Worm (Caenorhabditis elegans) whole organism, L1 larva: ENCODE results near the gene pmp-1.

Source experiments
- Y116A8C.19 ChIP-seq: sonication (generic microtip); optimal IDR thresholded peaks from 2 replicates; lab custom pipeline; 2016; ENCODE audit warnings: missing compliant biosample characterization, missing genetic modification characterization, borderline replicate concordance
- blmp-1 ChIP-seq: fragments of 150-350 bp; optimal IDR thresholded peaks from 2 replicates; lab custom pipeline; 2014; ENCODE audit warnings: missing biosample characterization, missing genetic modification characterization
- ceh-8 ChIP-seq: fragments of 200-800 bp; sonication (Bioruptor generic); optimal IDR thresholded peaks from 2 replicates; lab custom pipeline; 2018; ENCODE audit warnings: mild to moderate bottlenecking, missing genetic modification characterization, moderate library complexity, missing compliant biosample characterization
- ceh-82 ChIP-seq, 3 experiments: fragments of 150-350 bp in 1 of 3; sonication (generic microtip) in 2 of 3; optimal IDR thresholded peaks; 2 replicates each; lab custom pipeline; 2014 to 2017; ENCODE audit warnings: missing biosample characterization in 3 of 3, missing genetic modification characterization in 3 of 3
- ces-1 ChIP-seq: fragments of 150-350 bp; optimal IDR thresholded peaks from 2 replicates; lab custom pipeline; 2014; ENCODE audit warnings: missing biosample characterization, missing genetic modification reagents, missing genetic modification characterization
- dpl-1 ChIP-seq, 3 experiments: fragments of 150-350 bp in 2 of 3; sonication (generic microtip) in 1 of 3; optimal IDR thresholded peaks; 2 replicates each; lab custom pipeline; 2014 to 2017; ENCODE audit warnings: missing biosample characterization in 3 of 3, missing genetic modification characterization in 3 of 3, missing genetic modification reagents in 3 of 3
- efl-1 ChIP-seq, 4 experiments: fragments of 150-350 bp; optimal IDR thresholded peaks in 3 of 4; peaks in 1 of 4; 1 replicate in 1 of 4; 2 replicates in 3 of 4; lab custom pipeline; 2014; ENCODE audit warnings: missing biosample characterization in 2 of 4, missing genetic modification characterization in 2 of 4, missing genetic modification reagents in 2 of 4
- efl-3 ChIP-seq: fragments of 200-800 bp; sonication (Bioruptor generic); optimal IDR thresholded peaks from 2 replicates; lab custom pipeline; 2018; ENCODE audit warnings: mild to moderate bottlenecking, missing genetic modification characterization, missing compliant biosample characterization
- egl-13 ChIP-seq: sonication (generic microtip); optimal IDR thresholded peaks from 2 replicates; lab custom pipeline; 2016; ENCODE audit warnings: missing genotype, missing genetic modification reagents, missing genetic modification characterization, missing compliant biosample characterization
- elt-2 ChIP-seq: sonication (generic microtip); optimal IDR thresholded peaks from 2 replicates; lab custom pipeline; 2016; ENCODE audit warnings: missing genetic modification characterization, mild to moderate bottlenecking, inconsistent platforms, missing compliant biosample characterization, missing genetic modification reagents
- elt-3 ChIP-seq, 6 experiments: fragments of 150-350 bp in 1 of 6; sonication (generic microtip); optimal IDR thresholded peaks; 2 replicates each; lab custom pipeline; 2017 to 2018; ENCODE audit warnings: missing biosample characterization in 6 of 6, missing genetic modification characterization in 6 of 6, inconsistent platforms in 1 of 6
- fkh-4 ChIP-seq: sonication (generic microtip); optimal IDR thresholded peaks from 2 replicates; lab custom pipeline; 2016; ENCODE audit warnings: missing compliant biosample characterization, missing genetic modification characterization, borderline replicate concordance
- fos-1 ChIP-seq: fragments of 150-350 bp; optimal IDR thresholded peaks from 2 replicates; lab custom pipeline; 2014; ENCODE audit warnings: missing biosample characterization, missing genetic modification characterization
- grh-1 ChIP-seq: fragments of 200-800 bp; sonication (Bioruptor generic); IDR thresholded peaks from 2 replicates; pipeline ENCODE4 v1.3.6; 2022; ENCODE audit warnings: missing genetic modification reagents, missing genetic modification characterization, missing compliant biosample characterization
- hlh-17 ChIP-seq: fragments of 200-800 bp; sonication (Bioruptor generic); optimal IDR thresholded peaks from 2 replicates; lab custom pipeline; 2018; ENCODE audit warnings: missing genetic modification characterization, mild to moderate bottlenecking, missing compliant biosample characterization, moderate library complexity, borderline replicate concordance
- irx-1 ChIP-seq: sonication (generic microtip); optimal IDR thresholded peaks from 2 replicates; lab custom pipeline; 2016; ENCODE audit warnings: missing genetic modification characterization, missing compliant biosample characterization
- isw-1 ChIP-seq: fragments of 200-800 bp; sonication (Bioruptor generic); IDR thresholded peaks from 2 replicates; pipeline ENCODE4 v1.3.6; 2022; ENCODE audit warnings: missing genetic modification characterization, missing compliant biosample characterization
- lin-14 ChIP-seq: fragments of 200-800 bp; sonication (Bioruptor generic); optimal IDR thresholded peaks from 2 replicates; lab custom pipeline; 2018; ENCODE audit warnings: mild to moderate bottlenecking, missing genetic modification characterization, moderate library complexity, missing compliant biosample characterization
- lin-35 ChIP-seq, 2 experiments: fragments of 150-350 bp; optimal IDR thresholded peaks; 2 replicates each; lab custom pipeline; 2014; ENCODE audit warnings: missing biosample characterization in 2 of 2, missing genetic modification characterization in 2 of 2, missing genetic modification reagents in 2 of 2
- lin-39 ChIP-seq: fragments of 150-350 bp; optimal IDR thresholded peaks from 2 replicates; lab custom pipeline; 2014; ENCODE audit warnings: missing biosample characterization, missing genetic modification reagents, missing genetic modification characterization
- lir-3 ChIP-seq: sonication (generic microtip); optimal IDR thresholded peaks from 2 replicates; lab custom pipeline; 2016; ENCODE audit warnings: mild to moderate bottlenecking, missing genetic modification characterization, moderate library complexity, missing compliant biosample characterization; ENCODE audit not compliant: poor library complexity
- lsy-2 ChIP-seq, 2 experiments: fragments of 150-350 bp; optimal IDR thresholded peaks; 2 replicates each; lab custom pipeline; 2014; ENCODE audit warnings: missing biosample characterization in 2 of 2, missing genetic modification characterization in 2 of 2
- mab-9 ChIP-seq: fragments of 200-800 bp; sonication (Bioruptor generic); IDR thresholded peaks from 2 replicates; pipeline ENCODE4 v1.3.6; 2022; ENCODE audit warnings: missing genetic modification reagents, missing genetic modification characterization, missing compliant biosample characterization
- mdl-1 ChIP-seq, 2 experiments: fragments of 150-350 bp; optimal IDR thresholded peaks; 2 replicates each; lab custom pipeline; 2014 to 2017; ENCODE audit warnings: missing biosample characterization in 2 of 2, missing genetic modification characterization in 2 of 2, inconsistent platforms in 1 of 2
- mep-1 ChIP-seq: fragments of 150-350 bp; optimal IDR thresholded peaks from 2 replicates; lab custom pipeline; 2014; ENCODE audit warnings: missing biosample characterization, missing genetic modification characterization
- nhr-11 ChIP-seq: fragments of 150-350 bp; optimal IDR thresholded peaks from 2 replicates; lab custom pipeline; 2014; ENCODE audit warnings: missing biosample characterization, missing genetic modification characterization
- nhr-12 ChIP-seq: sonication (generic microtip); optimal IDR thresholded peaks from 2 replicates; lab custom pipeline; 2017; ENCODE audit warnings: missing biosample characterization, missing genetic modification characterization
- nhr-20 ChIP-seq: sonication (generic microtip); optimal IDR thresholded peaks from 2 replicates; lab custom pipeline; 2016; ENCODE audit warnings: mild to moderate bottlenecking, missing genetic modification characterization, missing compliant biosample characterization
- nhr-237 ChIP-seq: fragments of 150-350 bp; optimal IDR thresholded peaks from 2 replicates; lab custom pipeline; 2014; ENCODE audit warnings: missing biosample characterization, missing genetic modification characterization
- nhr-71 ChIP-seq: sonication (generic microtip); optimal IDR thresholded peaks from 2 replicates; lab custom pipeline; 2016; ENCODE audit warnings: mild to moderate bottlenecking, missing genetic modification characterization, moderate library complexity, missing compliant biosample characterization
- nhr-76 ChIP-seq: sonication (generic microtip); optimal IDR thresholded peaks from 2 replicates; lab custom pipeline; 2017; ENCODE audit warnings: missing biosample characterization, missing genetic modification characterization
- nhr-77 ChIP-seq: fragments of 150-350 bp; optimal IDR thresholded peaks from 2 replicates; lab custom pipeline; 2014; ENCODE audit warnings: missing biosample characterization, missing genetic modification characterization
- nhr-84 ChIP-seq: sonication (generic microtip); optimal IDR thresholded peaks from 2 replicates; lab custom pipeline; 2017; ENCODE audit warnings: missing biosample characterization, missing genetic modification characterization
- nhr-85 ChIP-seq: sonication (generic microtip); peaks from one replicate; lab custom pipeline; 2016; ENCODE audit warnings: missing genetic modification characterization, inconsistent platforms, missing compliant biosample characterization
- pag-3 ChIP-seq: sonication (generic microtip); optimal IDR thresholded peaks from 2 replicates; lab custom pipeline; 2017; ENCODE audit warnings: missing genetic modification characterization, mild to moderate bottlenecking, missing compliant biosample characterization, antibody characterized with exemption, borderline replicate concordance; ENCODE audit not compliant: insufficient read depth
- rnt-1 ChIP-seq: sonication (generic microtip); optimal IDR thresholded peaks from 2 replicates; lab custom pipeline; 2016; ENCODE audit warnings: mild to moderate bottlenecking, missing genetic modification characterization, moderate library complexity, missing compliant biosample characterization
- skn-1 ChIP-seq: fragments of 150-350 bp; optimal IDR thresholded peaks from 2 replicates; lab custom pipeline; 2014; ENCODE audit warnings: missing biosample characterization, missing genetic modification characterization
- snu-23 ChIP-seq: sonication (generic microtip); optimal IDR thresholded peaks from 2 replicates; lab custom pipeline; 2016; ENCODE audit warnings: missing genetic modification characterization, missing compliant biosample characterization
- sptf-1 ChIP-seq: fragments of 150-350 bp; optimal IDR thresholded peaks from 2 replicates; lab custom pipeline; 2014; ENCODE audit warnings: missing biosample characterization, missing genetic modification characterization
- unc-86 ChIP-seq: sonication (generic microtip); optimal IDR thresholded peaks from 2 replicates; lab custom pipeline; 2016; ENCODE audit warnings: missing genetic modification characterization, missing compliant biosample characterization
- unc-98 ChIP-seq: fragments of 200-800 bp; sonication (Bioruptor generic); IDR thresholded peaks from 2 replicates; pipeline ENCODE4 v1.3.6; 2022; ENCODE audit warnings: missing genetic modification characterization, missing compliant biosample characterization
- vab-15 ChIP-seq: sonication (generic microtip); optimal IDR thresholded peaks from 2 replicates; lab custom pipeline; 2017; ENCODE audit warnings: missing genotype, mild to moderate bottlenecking, missing genetic modification characterization, missing compliant biosample characterization
- zag-1 ChIP-seq: fragments of 150-350 bp; optimal IDR thresholded peaks from 2 replicates; lab custom pipeline; 2014; ENCODE audit warnings: missing biosample characterization, missing genetic modification characterization
- ztf-4 ChIP-seq: fragments of 150-350 bp; optimal IDR thresholded peaks from 2 replicates; lab custom pipeline; 2014; ENCODE audit warnings: missing biosample characterization, missing genetic modification characterization

The pmp-1 gene

DNA sequence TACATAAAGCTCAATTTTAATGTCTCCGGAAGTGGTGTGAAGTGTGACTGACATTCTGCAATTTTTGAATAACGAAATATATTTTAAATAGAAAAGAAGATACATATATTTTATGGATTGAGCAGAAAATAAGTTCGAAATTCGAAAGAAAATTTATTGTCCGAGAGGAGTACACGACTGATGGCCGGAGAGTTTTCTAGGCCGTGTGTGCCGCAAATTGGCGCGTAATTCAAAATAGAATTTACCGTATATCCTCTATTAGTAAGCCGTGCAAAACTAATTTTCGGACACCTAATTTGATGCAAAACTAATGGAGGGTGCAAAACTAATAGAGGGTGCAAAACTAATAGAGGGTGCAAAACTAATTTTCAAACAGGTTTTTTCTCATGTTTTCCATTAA is 29.8 kb upstream of the pmp-1 start, which contains the start of gene cyn-10 (continued):
- TF ChIP-seq grh-1 (GFP tag; lab: Robert Waterston, UW) (peak; percentile 84), fkh-4 (tag; lab: Kevin White, UChicago) (peak; percentile 98), rnt-1 (tag; lab: Kevin White, UChicago) (peak; percentile 99), unc-86 (tag; lab: Kevin White, UChicago) (peak; percentile 84), efl-3 (GFP tag; lab: Kevin White, UChicago) (peak; percentile 75), nhr-85 (peak; percentile 96), mab-9 (peak; percentile 95), unc-98 (GFP tag; lab: Robert Waterston, UW) (peak; percentile 97), nhr-76 (tag; lab: Kevin White, UChicago) (no peak), lin-14 (GFP tag; lab: Kevin White, UChicago) (peak; percentile 81), nhr-237 (no peak), ztf-4 (tag; lab: Kevin White, UChicago) (peak; percentile 66), ceh-8 (peak; percentile 75), irx-1 (tag; lab: Kevin White, UChicago) (peak; percentile 98), zag-1 (tag; lab: Kevin White, UChicago) (no peak), ces-1 (GFP tag; lab: Kevin White, UChicago) (no peak), skn-1 (tag; lab: Kevin White, UChicago) (peak; percentile 58), nhr-77 (tag; lab: Kevin White, UChicago) (no peak), nhr-84 (tag; lab: Kevin White, UChicago) (no peak), lin-35 (GFP tag; optimal IDR thresholded peaks at IDR 0.05; lab: Kevin White, UChicago) (peak; percentile 96 to 97), lin-39 (tag; lab: Kevin White, UChicago) (peak; percentile 52), hlh-17 (peak; percentile 87), elt-2 (tag; lab: Kevin White, UChicago) (peak; percentile 82), ceh-82 (tag; optimal IDR thresholded peaks at IDR 0.05; lab: Kevin White, UChicago) (peak; percentile 67 to 80 (median 72)), nhr-12 (tag; lab: Kevin White, UChicago) (no peak), fos-1 (tag; lab: Kevin White, UChicago) (no peak), snu-23 (GFP tag; lab: Kevin White, UChicago) (peak; percentile 89), vab-15 (peak; percentile 72), isw-1 (peak; percentile 87), mep-1 (tag; lab: Kevin White, UChicago) (peak; percentile 66), dpl-1 (GFP tag; optimal IDR thresholded peaks at IDR 0.05; lab: Kevin White, UChicago) (peak; percentile 94 to 96 (median 96)), nhr-11 (peak; percentile 13)

DNA sequence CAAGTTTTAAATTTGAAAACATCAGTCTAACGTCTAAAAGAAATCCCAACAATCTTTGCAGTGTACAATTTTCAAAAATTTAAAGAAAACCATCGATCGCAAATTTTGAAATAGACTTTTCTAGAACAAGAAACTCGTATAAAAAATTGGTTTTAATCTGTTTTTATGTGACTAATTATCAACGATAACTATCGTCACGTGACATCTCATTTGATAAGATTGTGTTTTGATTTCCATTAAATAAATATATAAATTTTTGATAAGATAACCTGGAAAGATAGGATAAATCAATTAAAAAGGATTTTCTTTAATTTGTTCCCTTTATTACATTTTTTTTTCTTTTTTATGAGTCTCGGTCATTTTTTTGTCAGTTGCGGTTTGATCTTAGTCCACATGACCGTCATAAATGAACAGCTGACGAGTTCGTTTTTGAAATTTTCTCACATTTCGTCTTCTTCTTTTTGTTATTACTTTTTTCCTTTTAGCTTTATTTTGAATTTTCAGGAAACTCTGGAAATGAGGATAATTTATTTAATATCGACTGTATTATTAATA is 26.1 kb upstream of the pmp-1 start, which contains the start of gene asm-1:
Gene asm-1 (plus strand): TSS at position 505 of the 555 bp plus-strand sequence.
- TF ChIP-seq ztf-4 (tag; lab: Kevin White, UChicago) = no peak
- no peak for TF ChIP-seq unc-98 (GFP tag; lab: Robert Waterston, UW)
- peak; percentile 8 for TF ChIP-seq lin-14 (GFP tag; lab: Kevin White, UChicago)
- TF ChIP-seq mep-1 (tag; lab: Kevin White, UChicago) = peak; percentile 18
- peak; percentile 47 for TF ChIP-seq nhr-71 (tag; lab: Kevin White, UChicago)
- peak; percentile 34 for TF ChIP-seq nhr-20 (tag; lab: Kevin White, UChicago)
- peak; percentile 52 for TF ChIP-seq elt-2 (tag; lab: Kevin White, UChicago)
- TF ChIP-seq Y116A8C.19 = no peak
- peak in 2 of 6 experiments; percentile 49 to 67 for TF ChIP-seq elt-3 (tag; optimal IDR thresholded peaks at IDR 0.05; lab: Kevin White, UChicago)
- TF ChIP-seq mdl-1 (tag; optimal IDR thresholded peaks at IDR 0.05; lab: Kevin White, UChicago) = no peak
- TF ChIP-seq lin-35 (GFP tag; optimal IDR thresholded peaks at IDR 0.05; lab: Kevin White, UChicago) = peak in 1 of 2 experiments; percentile 26

DNA sequence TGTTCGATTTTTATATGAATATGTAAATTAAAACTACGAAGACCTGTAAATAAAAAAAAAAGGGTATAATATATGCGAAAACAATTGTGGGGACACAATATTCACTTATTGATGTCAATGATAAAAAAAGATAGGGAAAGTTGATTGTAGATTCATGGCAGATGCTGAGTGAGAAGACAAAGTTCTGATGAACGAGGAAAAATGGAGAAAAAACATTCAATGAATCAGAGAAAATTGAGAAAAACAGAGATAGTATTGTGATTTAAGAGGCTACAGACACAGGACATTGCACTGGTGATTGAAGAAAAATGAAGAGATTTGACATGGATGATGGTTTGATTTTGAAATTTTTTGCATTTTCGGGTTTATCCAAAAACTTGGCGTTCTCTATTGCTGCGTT is 25.1 kb upstream of the pmp-1 start:
- TF ChIP-seq rnt-1 (tag; lab: Kevin White, UChicago) (peak; percentile 7), lin-14 (GFP tag; lab: Kevin White, UChicago) (peak; percentile 35), lsy-2 (tag; optimal IDR thresholded peaks at IDR 0.05; lab: Kevin White, UChicago) (peak; percentile 4 to 28), dpl-1 (GFP tag; optimal IDR thresholded peaks at IDR 0.05; lab: Kevin White, UChicago) (peak in 2 of 3 experiments; percentile 5 to 21), elt-3 (tag; optimal IDR thresholded peaks at IDR 0.05; lab: Kevin White, UChicago) (peak in 2 of 6 experiments; percentile 3 to 49), pag-3 (peak; percentile 67), lir-3 (tag; lab: Kevin White, UChicago) (peak; percentile 11), snu-23 (GFP tag; lab: Kevin White, UChicago) (peak; percentile 22), ceh-8 (no peak), isw-1 (no peak), nhr-85 (peak; percentile 37), sptf-1 (tag; lab: Kevin White, UChicago) (no peak), egl-13 (tag; lab: Kevin White, UChicago) (no peak), efl-1 (optimal IDR thresholded peaks at IDR 0.05; lab: Kevin White, UChicago) (no peak), efl-1 (GFP tag; optimal IDR thresholded peaks at IDR 0.05 in 1 of 2; lab: Kevin White, UChicago) (peak; percentile 13 to 84), blmp-1 (tag; lab: Kevin White, UChicago) (peak; percentile 83), nhr-71 (tag; lab: Kevin White, UChicago) (peak; percentile 2)
